Fruit fly (Drosophila melanogaster) S2 (cell line): ENCODE data around the gene mld.
A peak's percentile ranks its signal among the peaks of the same experiment; 100 is the strongest.

Experiments used
- CG8478 ChIP-seq: fragments of >200 bp; optimal IDR thresholded peaks from 2 replicates; lab custom pipeline; 2018
- CTCF ChIP-seq, 2 experiments: fragments of >200 bp; optimal IDR thresholded peaks; 2 replicates each; lab custom pipeline; 2018

Gene mld

DNA sequence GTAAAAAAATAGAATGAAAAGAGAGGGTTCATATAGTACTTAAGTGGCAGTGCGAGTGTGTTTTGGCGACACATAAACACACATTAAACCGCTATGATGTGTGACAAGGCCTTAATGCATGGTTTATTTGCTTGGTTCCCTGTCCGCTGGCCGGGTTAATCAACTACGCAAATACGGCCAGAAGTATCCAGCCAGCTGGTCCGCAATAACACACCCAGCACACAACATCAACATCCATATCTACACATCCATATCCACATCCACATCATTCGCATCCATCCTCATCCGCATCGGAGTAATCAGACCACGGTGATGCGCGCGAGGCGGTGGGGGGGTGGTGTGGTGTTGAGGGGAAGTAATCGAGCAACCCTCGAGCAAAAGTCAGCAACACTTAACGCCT is 21.4 kb downstream of the mld start:
- TF ChIP-seq CTCF (optimal IDR thresholded peaks at IDR 0.05; lab: Kevin White, UChicago) (no peak), CG8478 (no peak)

DNA sequence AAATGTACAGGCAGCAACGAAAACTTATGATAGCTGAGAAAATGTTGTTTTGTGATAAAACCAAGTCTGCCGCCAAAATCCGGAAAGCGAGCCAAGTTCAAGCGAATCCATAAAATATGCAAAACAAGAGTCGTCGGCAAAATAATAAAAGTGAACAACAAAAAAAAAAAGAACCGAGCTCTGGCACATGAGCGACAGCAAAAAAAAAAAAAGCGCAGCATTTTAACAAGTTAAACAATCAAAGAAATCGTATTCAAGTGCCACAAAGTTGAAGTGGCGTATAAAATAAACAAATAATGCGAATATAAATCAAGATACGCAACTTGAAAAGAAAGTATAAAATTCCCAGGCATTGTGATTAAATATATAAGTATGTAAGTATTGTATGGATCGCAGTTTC is 22.9 kb downstream of the mld start:
- no peak for TF ChIP-seq CG8478
- TF ChIP-seq CTCF (optimal IDR thresholded peaks at IDR 0.05; lab: Kevin White, UChicago), result no peak

DNA sequence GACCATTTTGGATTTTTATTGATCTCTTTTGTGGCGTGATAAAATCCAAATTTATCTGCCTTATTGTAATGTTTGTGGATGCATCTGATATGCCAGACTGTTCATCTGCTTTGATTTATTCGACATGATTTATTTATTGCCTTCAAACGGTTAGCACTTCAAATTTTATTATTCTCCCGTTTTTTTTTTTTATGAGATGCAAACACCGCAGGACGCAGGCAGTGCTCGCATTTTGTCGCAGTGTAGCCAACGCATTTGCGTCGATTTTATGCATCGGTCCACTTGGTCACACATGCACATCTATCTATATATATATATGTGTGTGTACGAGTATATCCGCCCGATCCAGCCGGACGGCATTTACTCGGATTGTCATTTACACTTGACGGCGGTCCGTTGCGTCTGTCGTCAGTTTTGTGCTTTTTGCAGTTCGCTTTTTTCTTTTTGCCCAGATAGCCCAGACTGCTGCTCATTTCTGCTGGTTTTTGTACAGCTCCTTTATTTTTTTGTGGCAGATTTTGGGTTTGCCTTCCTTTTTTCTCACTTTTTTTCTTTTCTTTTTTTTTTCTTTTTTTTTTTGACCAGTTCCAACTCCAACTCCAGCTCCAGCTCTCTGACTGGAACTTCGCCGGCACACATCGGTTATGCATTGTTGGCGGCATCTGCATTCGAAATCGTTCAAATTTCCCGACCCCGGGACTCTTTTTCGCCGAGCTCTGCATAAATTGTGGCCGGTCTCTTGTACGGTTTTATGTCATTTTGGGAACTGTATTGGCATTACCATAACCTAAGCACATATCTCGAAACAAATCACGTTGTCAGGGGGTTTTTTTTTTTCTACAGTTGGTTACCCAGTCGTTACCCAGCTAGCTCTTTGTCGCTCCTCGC is 28.6 kb downstream of the mld start:
- TF ChIP-seq CG8478, result no peak
- no peak for TF ChIP-seq CTCF (optimal IDR thresholded peaks at IDR 0.05; lab: Kevin White, UChicago)

DNA sequence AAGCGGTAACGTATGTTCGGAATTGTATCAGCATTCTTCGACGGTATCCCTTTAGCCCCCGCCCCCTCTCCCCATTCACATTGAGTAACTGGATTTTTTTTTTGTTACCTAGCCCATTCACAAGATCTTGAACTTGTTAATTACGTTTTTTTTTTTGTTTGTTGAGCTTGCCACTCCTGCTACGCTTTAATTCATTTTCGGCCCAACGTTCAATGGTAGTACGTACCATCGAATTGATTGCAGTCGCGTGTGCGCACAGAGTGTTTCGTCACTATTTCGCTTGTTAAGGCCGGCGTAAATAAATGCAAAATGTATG is 29.2 kb downstream of the mld start:
- no peak for TF ChIP-seq CTCF (optimal IDR thresholded peaks at IDR 0.05; lab: Kevin White, UChicago)

DNA sequence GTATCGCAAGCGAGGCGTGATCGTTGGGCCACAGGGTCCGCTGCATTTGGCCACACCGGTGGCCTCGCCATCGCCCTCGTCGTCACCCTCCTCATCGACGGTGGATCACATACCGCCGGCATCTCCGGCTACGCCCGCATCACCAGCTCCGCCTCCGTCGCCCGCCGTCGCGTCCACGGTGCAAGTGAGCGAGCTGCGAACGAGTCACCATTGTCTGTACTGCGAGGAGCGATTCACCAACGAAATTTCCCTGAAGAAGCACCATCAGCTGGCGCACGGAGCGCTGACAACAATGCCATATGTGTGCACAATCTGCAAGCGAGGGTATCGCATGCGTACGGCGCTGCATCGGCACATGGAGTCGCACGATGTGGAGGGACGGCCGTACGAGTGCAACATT is 35.1 kb downstream of the mld start:
- TF ChIP-seq CTCF (optimal IDR thresholded peaks at IDR 0.05; lab: Kevin White, UChicago), result no peak
- no peak for TF ChIP-seq CG8478

DNA sequence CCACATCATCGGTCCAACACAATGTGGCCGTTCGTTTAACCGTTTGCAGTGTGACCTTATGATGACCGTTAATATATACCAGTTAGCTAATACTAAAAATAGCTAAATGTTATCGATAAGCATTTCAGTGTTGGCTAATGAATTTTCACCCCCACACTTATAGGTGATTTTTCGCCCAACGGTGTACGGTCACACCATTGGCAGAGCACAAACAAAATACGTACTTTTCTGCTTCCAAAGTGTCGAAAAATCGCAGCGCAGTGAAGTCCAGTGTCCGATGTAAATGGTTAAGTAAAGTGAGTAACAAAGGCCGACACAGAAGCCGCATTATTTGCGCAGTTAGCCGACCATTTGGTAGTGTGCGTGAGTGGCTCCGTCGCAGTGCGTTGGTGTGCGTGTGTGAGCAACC is 40.1 kb downstream of the mld start, which contains the start of the genes Syx18 and atl:
Gene Syx18 (minus strand): TSS at position 46 of the 409 bp plus-strand sequence.
Gene atl (plus strand): TSS at position 155 of the 409 bp plus-strand sequence.
- TF ChIP-seq CTCF (optimal IDR thresholded peaks at IDR 0.05; lab: Kevin White, UChicago) (peak; percentile 2 to 4), CG8478 (no peak)

DNA sequence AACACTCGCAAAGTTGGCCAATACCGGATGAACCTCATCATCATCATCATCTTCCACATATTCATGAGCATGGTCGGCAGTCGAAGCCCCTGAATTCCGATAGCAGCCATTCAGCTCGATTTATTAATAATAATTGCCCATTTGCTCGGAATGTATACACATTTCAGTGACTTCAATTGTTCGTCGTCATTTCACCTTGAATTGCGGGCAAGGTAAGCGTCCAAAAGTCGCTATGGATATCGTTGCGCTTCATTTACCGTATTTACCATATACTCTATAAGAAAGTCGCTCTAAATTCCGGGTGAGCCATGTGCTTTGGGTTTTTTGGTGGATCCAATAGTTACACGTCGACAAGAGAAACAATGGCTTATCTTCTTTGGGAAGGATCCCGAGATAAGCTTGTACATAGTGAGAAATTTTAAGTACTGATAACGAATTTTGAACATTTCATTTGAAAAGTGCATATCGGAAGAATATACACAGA is 40.6 kb downstream of the mld start:
- TF ChIP-seq CTCF (optimal IDR thresholded peaks at IDR 0.05; lab: Kevin White, UChicago), result no peak
- TF ChIP-seq CG8478, result no peak

DNA sequence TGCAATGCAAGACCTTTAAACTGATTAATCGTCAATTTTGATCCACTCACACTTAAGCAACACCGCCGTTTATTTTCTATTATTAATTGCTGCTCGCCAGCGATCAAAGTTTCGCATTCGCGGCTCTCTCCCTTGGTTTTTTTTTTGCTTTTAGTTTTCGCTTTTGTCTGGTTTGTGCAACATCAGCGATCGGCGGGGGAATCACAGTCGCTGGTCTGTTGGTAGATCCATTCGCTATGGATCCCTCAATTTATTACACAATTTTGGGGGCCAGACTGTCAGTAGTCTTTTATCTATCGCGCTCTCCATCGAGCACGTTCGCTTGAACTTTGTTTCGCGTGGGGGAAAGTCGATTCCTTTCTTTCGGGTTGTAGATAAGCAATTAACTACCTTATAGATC is 41.2 kb downstream of the mld start:
- TF ChIP-seq CTCF (optimal IDR thresholded peaks at IDR 0.05; lab: Kevin White, UChicago) (no peak), CG8478 (no peak)

DNA sequence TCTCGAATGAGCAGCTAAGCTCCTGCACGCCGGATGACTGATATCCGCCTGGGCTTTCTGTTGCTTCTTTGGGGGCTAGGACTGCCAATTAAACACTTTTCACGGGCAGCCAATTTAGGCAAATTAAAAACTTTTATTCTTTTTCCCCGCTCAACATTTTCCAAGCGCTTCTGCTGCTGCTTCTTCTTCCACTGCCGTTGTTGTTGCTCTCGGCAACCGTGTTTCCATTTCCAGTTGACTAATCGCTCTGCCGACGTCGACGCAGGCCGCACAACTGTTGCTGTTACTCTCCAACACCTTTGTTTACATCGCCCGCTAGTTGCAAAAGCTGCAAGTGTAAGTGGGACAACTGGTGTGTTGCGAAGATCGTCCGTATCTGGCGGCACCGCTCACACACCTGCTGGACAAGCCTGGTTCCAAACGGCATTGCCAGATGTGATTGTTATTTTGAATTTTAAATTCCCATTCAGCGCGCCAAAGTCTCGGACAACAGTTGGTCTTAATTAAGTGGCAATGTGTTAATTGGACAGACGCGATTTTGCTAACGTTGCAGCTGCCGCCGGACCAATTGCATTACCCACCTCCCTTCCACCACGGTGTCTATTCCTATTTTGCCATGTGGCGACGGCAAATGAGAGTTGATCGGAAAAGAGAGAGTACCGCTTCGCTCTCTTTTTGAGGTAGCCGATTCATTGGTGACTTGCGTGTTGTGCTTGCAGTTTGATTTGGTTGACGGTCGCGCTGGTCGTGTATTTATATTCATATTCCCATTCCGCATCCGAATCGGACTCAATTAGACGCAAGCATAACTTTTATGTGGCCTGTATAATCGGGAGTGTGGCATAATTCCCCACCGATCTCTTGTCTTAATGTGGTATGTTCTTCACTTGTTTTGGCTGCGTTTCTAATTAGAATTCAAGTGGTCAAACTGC is 44.7 kb downstream of the mld start, which contains the start of gene Wsck:
Gene Wsck (minus strand): TSS at position 199 of the 932 bp plus-strand sequence.
- TF ChIP-seq CTCF (optimal IDR thresholded peaks at IDR 0.05; lab: Kevin White, UChicago) (peak; percentile 33 to 61), CG8478 (peak; percentile 66)

DNA sequence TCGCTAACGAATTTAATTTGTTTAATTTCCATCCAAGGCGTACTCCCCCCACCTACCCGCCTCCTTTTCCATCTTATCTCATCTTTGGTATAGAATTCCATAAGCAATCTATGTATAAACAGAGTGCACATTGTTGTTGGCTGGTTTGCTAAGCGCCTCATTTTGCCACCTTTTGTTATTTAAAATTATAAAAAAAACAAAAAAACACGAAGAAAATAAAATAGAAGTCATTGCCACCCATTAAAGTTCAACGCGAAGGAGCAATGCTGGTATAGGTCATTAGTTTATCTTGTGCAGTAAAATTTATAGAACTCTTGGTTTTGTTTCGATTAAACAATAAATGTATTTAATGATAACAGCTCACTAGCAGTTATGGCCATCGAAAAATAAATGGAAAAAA is 48.9 kb downstream of the mld start:
- TF ChIP-seq CTCF (optimal IDR thresholded peaks at IDR 0.05; lab: Kevin White, UChicago) (no peak), CG8478 (no peak)

DNA sequence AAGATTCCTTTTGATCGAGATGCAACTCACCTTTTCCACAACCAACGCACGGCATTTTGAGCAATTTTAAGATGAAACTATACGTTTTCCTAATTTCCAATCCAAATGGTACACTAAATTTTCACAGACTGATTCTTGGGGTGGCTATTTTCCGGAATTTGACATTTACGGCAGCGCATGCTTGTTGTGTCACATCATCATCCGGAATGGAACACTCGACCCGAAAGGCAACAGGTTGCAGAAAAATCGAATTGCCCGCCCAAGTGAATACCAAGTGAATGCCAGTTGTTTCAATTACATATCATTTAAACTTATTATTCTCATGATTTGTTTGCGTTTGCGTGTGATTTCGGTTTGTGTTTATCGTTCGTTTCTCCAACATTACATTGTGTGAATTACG is 49.5 kb downstream of the mld start, which contains the start of gene MtnF:
Gene MtnF (minus strand): TSS at position 209 of the 400 bp plus-strand sequence.
- TF ChIP-seq CTCF (optimal IDR thresholded peaks at IDR 0.05; lab: Kevin White, UChicago) (no peak), CG8478 (no peak)

DNA sequence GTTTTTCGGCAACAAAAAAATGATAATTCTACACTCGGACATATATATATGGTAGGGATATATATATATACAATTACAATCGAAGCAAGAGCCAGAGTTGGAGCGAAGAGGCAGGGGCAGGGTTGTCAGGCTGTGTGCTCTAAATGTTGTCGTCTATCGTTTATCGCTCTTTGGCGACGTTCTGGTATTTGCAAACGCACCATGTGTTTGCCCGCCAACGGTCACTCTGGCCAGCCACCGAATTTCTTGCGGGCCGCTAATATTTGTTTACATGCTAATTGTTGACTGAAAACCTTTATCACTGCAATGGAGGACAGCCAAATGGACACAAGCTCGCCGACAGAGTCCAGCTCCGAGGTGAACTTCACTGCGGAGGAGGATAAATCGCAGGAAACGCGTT is 64.5 kb downstream of the mld start, which contains the start of the genes puf and ash2:
Gene puf (minus strand): TSS at position 121 of the 400 bp plus-strand sequence.
Gene ash2 (plus strand): TSS at position 203 of the 400 bp plus-strand sequence.
- TF ChIP-seq CG8478, result no peak
- TF ChIP-seq CTCF (optimal IDR thresholded peaks at IDR 0.05; lab: Kevin White, UChicago), result peak in 1 of 2 experiments; percentile 38

DNA sequence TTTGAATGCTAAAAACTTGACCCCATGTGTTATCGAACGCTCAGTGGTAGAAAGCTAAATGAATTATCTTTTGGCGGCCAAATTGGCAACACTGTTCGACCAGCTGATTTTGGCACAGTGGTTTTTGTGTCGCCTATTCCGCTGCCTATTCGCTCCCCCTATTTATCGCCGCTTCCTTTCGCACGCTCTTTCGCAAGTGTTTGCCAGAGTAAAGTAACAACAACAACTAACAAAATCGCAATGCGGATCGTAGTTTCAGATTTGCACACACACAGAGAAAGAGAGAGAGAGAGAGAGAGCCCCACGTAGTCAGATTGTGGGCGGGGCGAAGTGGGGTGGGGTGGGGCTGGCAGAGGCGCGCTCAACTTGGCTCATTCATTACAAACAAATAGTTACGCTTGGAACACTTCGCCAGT is 65.6 kb downstream of the mld start:
- no peak for TF ChIP-seq CG8478

DNA sequence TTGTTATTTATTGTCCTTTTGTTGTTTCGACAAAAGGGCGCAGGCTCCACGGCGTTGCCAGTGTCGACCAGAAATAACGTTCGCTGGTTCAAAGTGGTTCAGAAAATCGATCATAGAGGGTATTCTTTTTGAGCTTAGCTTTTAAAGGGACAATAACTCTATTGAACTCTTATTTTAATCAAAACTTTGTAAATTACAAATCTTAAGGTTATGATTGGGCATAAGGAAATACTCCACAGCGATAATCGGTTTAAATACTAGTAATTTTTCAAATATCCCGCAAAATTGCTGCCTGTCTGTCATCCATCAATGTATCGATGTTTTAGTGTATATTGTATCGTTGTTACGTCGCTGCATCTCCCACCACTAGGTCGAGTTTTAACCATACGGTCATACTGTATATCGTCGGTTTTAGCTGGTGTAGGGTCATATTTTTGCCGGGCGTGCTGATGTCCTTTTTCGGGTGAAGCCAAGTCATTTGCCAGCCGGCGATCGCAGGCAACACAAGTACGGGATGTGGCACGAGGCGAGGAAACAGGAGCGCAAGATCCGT is 69.4 kb downstream of the mld start, which contains the start of the genes CG31125 and CG6695:
Gene CG31125 (minus strand): TSS at position 51 of the 553 bp plus-strand sequence.
Gene CG6695 (plus strand): TSS at position 391 of the 553 bp plus-strand sequence.
- peak in 1 of 2 experiments; percentile 16 for TF ChIP-seq CTCF (optimal IDR thresholded peaks at IDR 0.05; lab: Kevin White, UChicago)
- TF ChIP-seq CG8478, result no peak
